Worm (Caenorhabditis elegans) whole organism, early embryonic: Measurements from ENCODE around the gene acr-12.

ENCODE experiments used
- B0310.2 ChIP-seq: sonication (generic microtip); optimal IDR thresholded peaks from 2 replicates; lab custom pipeline; 2016; ENCODE audit warnings: mild to moderate bottlenecking, missing genetic modification characterization, missing compliant biosample characterization
- F13C5.2 ChIP-seq: sonication (generic microtip); optimal IDR thresholded peaks from 2 replicates; lab custom pipeline; 2017; ENCODE audit warnings: mild to moderate bottlenecking, missing genetic modification characterization, inconsistent platforms, missing compliant biosample characterization
- aly-1 ChIP-seq: sonication (generic microtip); optimal IDR thresholded peaks from 2 replicates; lab custom pipeline; 2016; ENCODE audit warnings: missing genetic modification characterization, missing compliant biosample characterization
- ama-1 ChIP-seq: fragments of 150-350 bp; optimal IDR thresholded peaks from 2 replicates; lab custom pipeline; 2014
- ceh-13 ChIP-seq: fragments of 200-800 bp; sonication (Bioruptor generic); optimal IDR thresholded peaks from 2 replicates; lab custom pipeline; 2018; ENCODE audit warnings: mild to moderate bottlenecking, missing genetic modification characterization, missing compliant biosample characterization
- ceh-36 ChIP-seq: sonication (generic microtip); optimal IDR thresholded peaks from 2 replicates; lab custom pipeline; 2016; ENCODE audit warnings: missing genetic modification characterization, inconsistent platforms, missing compliant biosample characterization
- ets-7 ChIP-seq: sonication (generic microtip); optimal IDR thresholded peaks from 2 replicates; lab custom pipeline; 2016; ENCODE audit warnings: missing genotype, missing genetic modification characterization, missing compliant biosample characterization
- flt-1 ChIP-seq: fragments of 200-800 bp; sonication (Bioruptor generic); IDR thresholded peaks from 2 replicates; pipeline ENCODE4 v1.3.6; 2022; ENCODE audit warnings: missing genetic modification characterization, missing compliant biosample characterization
- hmbx-1 ChIP-seq: sonication (generic microtip); optimal IDR thresholded peaks from 2 replicates; lab custom pipeline; 2016; ENCODE audit warnings: mild to moderate bottlenecking, missing genetic modification characterization, missing compliant biosample characterization
- hmg-4 ChIP-seq: fragments of 200-800 bp; sonication (Bioruptor generic); optimal IDR thresholded peaks from 2 replicates; lab custom pipeline; 2018; ENCODE audit warnings: mild to moderate bottlenecking, missing genetic modification characterization, missing compliant biosample characterization
- hnd-1 ChIP-seq: sonication (generic microtip); optimal IDR thresholded peaks from 2 replicates; lab custom pipeline; 2016; ENCODE audit warnings: missing genetic modification characterization, missing compliant biosample characterization
- pes-1 ChIP-seq: fragments of 200-800 bp; sonication (Bioruptor generic); IDR thresholded peaks from 2 replicates; pipeline ENCODE4 v1.3.6; 2022; ENCODE audit warnings: missing genetic modification reagents, missing genetic modification characterization, missing compliant biosample characterization
- scrt-1 ChIP-seq: fragments of 200-800 bp; sonication (Bioruptor generic); IDR thresholded peaks from 2 replicates; pipeline ENCODE4 v1.3.6; 2022; ENCODE audit warnings: missing genetic modification characterization, missing compliant biosample characterization
- sea-1 ChIP-seq: fragments of 200-800 bp; sonication (Bioruptor generic); conservative IDR thresholded peaks from 2 replicates; pipeline ENCODE4 v1.3.6; 2022; ENCODE audit warnings: missing genetic modification characterization, missing compliant biosample characterization
- tbx-11 ChIP-seq: fragments of 200-800 bp; sonication (Bioruptor generic); IDR thresholded peaks from 2 replicates; pipeline ENCODE4 v1.3.6; 2022; ENCODE audit warnings: missing genetic modification characterization, missing compliant biosample characterization
- tbx-37 ChIP-seq: fragments of 200-800 bp; sonication (Bioruptor generic); conservative IDR thresholded peaks from 2 replicates; pipeline ENCODE4 v1.3.6; 2022; ENCODE audit warnings: missing genetic modification reagents, missing genetic modification characterization, missing compliant biosample characterization
- tra-4 ChIP-seq: sonication (generic microtip); optimal IDR thresholded peaks from 2 replicates; lab custom pipeline; 2017; ENCODE audit warnings: missing genetic modification characterization, missing compliant biosample characterization

The acr-12 gene

DNA sequence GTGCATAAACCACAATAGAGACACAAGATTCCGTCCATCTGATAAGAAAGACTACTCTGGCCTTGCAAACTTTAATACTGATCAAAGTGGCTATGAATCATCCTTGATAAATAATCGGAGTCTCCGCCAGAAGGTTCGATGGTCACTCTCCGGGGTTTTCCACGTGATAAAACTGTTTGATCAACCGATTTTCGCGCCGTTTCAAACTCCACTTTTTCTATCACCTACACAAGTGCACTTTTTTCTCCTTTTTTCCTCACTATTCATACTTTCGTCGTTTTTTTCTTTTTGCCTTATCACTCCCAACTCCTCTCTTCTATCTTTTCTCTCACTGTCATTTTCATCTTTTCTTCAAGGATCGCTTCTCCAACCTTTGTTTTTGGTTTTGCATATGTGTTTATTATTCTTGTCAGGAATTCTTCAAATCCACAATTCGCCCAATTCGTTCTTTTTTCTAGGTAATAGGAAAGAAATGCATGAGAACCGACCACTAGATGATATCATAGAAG is 4.0 kb upstream of the acr-12 start, which contains the start of gene F18H3.4:
Gene F18H3.4, plus strand, starts transcription at position 459 of the 509 bp plus-strand sequence.
- no peak for TF ChIP-seq B0310.2 (tag; lab: Kevin White, UChicago)
- TF ChIP-seq ama-1 (lab: Kevin White, UChicago), result no peak
- no peak for TF ChIP-seq tbx-11 (GFP tag; lab: Robert Waterston, UW)
- TF ChIP-seq pes-1 (GFP tag; lab: Robert Waterston, UW), result no peak
- TF ChIP-seq flt-1 (GFP tag; lab: Robert Waterston, UW), result no peak
- no peak for TF ChIP-seq sea-1 (GFP tag; lab: Robert Waterston, UW)
- TF ChIP-seq scrt-1, result no peak
- TF ChIP-seq tbx-37 (GFP tag; lab: Robert Waterston, UW), result no peak
- no peak for TF ChIP-seq hnd-1 (tag; lab: Kevin White, UChicago)
- TF ChIP-seq hmg-4, result no peak
- TF ChIP-seq F13C5.2 (tag; lab: Kevin White, UChicago), result no peak
- TF ChIP-seq ets-7 (tag; lab: Kevin White, UChicago), result no peak
- TF ChIP-seq ceh-13 (GFP tag; lab: Kevin White, UChicago), result no peak

DNA sequence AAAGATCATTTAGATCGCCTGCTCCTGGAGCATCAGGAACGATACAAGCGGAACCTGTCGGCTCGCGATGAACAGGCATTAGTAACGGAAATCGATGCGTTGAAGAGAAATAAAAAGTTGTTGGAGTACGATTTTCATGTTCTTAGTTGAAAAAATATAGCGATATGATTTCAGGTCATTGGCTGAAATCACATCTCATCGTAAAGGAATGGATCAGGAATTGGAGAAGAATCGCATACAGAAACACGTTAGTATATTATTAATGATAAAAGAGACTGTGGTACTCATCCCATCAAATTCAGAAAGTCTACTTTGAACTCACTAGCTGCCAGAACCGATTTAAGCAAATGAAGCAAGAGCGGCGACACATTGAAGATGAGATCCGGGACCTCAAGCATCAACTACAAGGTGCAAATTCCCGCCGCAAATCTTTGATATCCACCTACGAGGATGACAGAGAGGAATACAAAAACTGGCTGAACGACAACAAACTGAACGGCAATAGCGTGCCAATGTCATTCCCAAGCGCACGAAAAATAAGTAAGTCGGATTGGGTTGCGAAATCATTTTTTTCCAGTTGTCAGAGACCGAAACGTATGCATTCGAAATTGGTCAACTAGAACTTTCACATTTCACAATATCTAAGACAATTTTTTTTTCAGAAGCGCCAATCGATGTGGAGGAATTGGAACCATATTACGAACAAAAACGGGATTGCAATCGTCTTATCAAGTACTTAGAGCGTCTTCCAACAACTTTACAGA is 2.5 kb upstream of the acr-12 start:
- no peak for TF ChIP-seq hnd-1 (tag; lab: Kevin White, UChicago)
- TF ChIP-seq ama-1 (lab: Kevin White, UChicago), result no peak
- no peak for TF ChIP-seq B0310.2 (tag; lab: Kevin White, UChicago)
- TF ChIP-seq scrt-1, result no peak
- TF ChIP-seq sea-1 (GFP tag; lab: Robert Waterston, UW), result no peak
- no peak for TF ChIP-seq aly-1
- no peak for TF ChIP-seq tbx-37 (GFP tag; lab: Robert Waterston, UW)
- no peak for TF ChIP-seq pes-1 (GFP tag; lab: Robert Waterston, UW)
- TF ChIP-seq tra-4 (tag; lab: Kevin White, UChicago), result no peak
- TF ChIP-seq flt-1 (GFP tag; lab: Robert Waterston, UW), result no peak

ce11 chrX:13536759-13537158 is 4.1 kb downstream of the acr-12 start, which contains the start of gene R01E6.5:
Gene R01E6.5 (plus strand): TSS chrX:13537059.
- TF ChIP-seq tbx-11 (GFP tag; lab: Robert Waterston, UW) (no peak), B0310.2 (tag; lab: Kevin White, UChicago) (no peak), hnd-1 (tag; lab: Kevin White, UChicago) (no peak), sea-1 (GFP tag; lab: Robert Waterston, UW) (no peak)

DNA sequence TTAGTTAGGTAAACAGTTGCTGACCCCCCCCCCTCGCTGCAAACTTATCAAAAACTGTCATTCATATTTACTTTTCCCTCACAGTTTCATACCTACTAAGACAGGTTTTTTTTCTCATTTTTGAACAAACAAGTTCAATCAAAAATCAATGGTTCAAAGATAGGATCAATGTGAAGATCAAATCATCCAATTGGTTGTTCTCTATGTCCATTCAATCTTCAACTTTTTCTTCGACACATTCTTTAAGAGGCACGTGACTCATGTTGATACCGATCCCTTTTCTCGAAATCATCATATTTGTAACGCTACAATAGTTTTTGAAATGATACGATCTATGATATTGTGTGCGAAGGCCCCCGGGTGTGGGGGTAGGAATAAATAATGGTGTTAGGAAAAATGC is 7.0 kb downstream of the acr-12 start:
- TF ChIP-seq ceh-36 (no peak), hnd-1 (tag; lab: Kevin White, UChicago) (no peak), hmbx-1 (no peak), ama-1 (lab: Kevin White, UChicago) (no peak), pes-1 (GFP tag; lab: Robert Waterston, UW) (no peak), tbx-11 (GFP tag; lab: Robert Waterston, UW) (no peak), F13C5.2 (tag; lab: Kevin White, UChicago) (no peak), aly-1 (no peak), tra-4 (tag; lab: Kevin White, UChicago) (no peak)

- TF ChIP-seq ama-1 (lab: Kevin White, UChicago) (no peak), aly-1 (no peak), tbx-37 (GFP tag; lab: Robert Waterston, UW) (no peak), sea-1 (GFP tag; lab: Robert Waterston, UW) (no peak), ets-7 (tag; lab: Kevin White, UChicago) (no peak)
Observed at ce11 chrX:13541335-13541734, 8.7 kb downstream of the acr-12 start.

DNA sequence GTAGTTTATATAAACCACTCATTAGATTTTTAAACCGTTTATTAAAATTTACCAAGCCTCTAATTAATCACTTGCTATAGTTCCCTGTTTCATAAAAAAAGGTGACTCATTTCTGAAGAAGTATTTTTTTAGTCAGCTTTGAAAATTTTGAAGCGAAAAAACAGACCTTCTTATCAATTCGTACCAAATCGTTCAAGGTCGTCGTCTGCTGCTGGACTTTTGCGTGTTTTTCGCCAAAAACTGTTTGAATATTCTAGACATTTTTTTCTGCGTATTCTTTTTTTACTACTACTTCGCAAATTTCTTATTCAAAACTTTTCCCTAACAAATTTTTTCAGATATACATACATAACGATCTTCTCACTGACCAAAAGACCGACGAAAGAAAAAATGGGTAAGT is 9.6 kb downstream of the acr-12 start, which contains the start of gene cah-4:
Gene cah-4, plus strand, starts transcription at position 339 of the 400 bp plus-strand sequence.
- TF ChIP-seq ceh-36, result no peak
- no peak for TF ChIP-seq scrt-1
- TF ChIP-seq tbx-11 (GFP tag; lab: Robert Waterston, UW), result no peak
- TF ChIP-seq F13C5.2 (tag; lab: Kevin White, UChicago), result no peak
- no peak for TF ChIP-seq tbx-37 (GFP tag; lab: Robert Waterston, UW)
- no peak for TF ChIP-seq ceh-13 (GFP tag; lab: Kevin White, UChicago)
- no peak for TF ChIP-seq tra-4 (tag; lab: Kevin White, UChicago)
- no peak for TF ChIP-seq flt-1 (GFP tag; lab: Robert Waterston, UW)
- TF ChIP-seq sea-1 (GFP tag; lab: Robert Waterston, UW), result no peak
- no peak for TF ChIP-seq hnd-1 (tag; lab: Kevin White, UChicago)
- TF ChIP-seq ama-1 (lab: Kevin White, UChicago), result no peak
- no peak for TF ChIP-seq aly-1
- no peak for TF ChIP-seq pes-1 (GFP tag; lab: Robert Waterston, UW)
- TF ChIP-seq hmbx-1, result no peak
- TF ChIP-seq ets-7 (tag; lab: Kevin White, UChicago), result no peak
- no peak for TF ChIP-seq hmg-4
- TF ChIP-seq B0310.2 (tag; lab: Kevin White, UChicago), result no peak

DNA sequence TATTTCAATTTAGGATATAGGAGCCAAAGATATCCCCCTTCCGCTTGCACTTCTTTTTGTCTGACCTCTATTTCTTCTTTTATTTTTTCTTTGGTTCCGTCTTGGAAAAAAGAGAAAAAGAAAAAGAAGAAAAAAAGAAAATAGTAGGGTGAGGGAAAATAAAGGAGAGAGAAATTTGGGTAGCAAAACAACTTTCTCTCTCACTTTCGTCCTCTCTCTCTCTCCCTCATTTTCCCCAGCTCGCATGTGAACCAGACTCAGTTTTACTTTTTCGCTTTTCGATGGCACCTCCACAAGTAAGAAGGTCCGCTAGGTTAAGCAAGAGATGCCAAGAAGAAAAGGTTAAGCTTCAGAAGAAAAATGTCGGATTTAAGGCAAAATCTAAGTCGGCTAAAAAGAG is 10.1 kb downstream of the acr-12 start:
- TF ChIP-seq tbx-37 (GFP tag; lab: Robert Waterston, UW), result no peak
- no peak for TF ChIP-seq ets-7 (tag; lab: Kevin White, UChicago)
- TF ChIP-seq scrt-1, result no peak
- no peak for TF ChIP-seq hmbx-1
- no peak for TF ChIP-seq tra-4 (tag; lab: Kevin White, UChicago)
- no peak for TF ChIP-seq ama-1 (lab: Kevin White, UChicago)
- TF ChIP-seq flt-1 (GFP tag; lab: Robert Waterston, UW), result no peak
- no peak for TF ChIP-seq hmg-4
- no peak for TF ChIP-seq aly-1
- TF ChIP-seq F13C5.2 (tag; lab: Kevin White, UChicago), result no peak
- TF ChIP-seq B0310.2 (tag; lab: Kevin White, UChicago), result no peak
- TF ChIP-seq pes-1 (GFP tag; lab: Robert Waterston, UW), result no peak
- TF ChIP-seq tbx-11 (GFP tag; lab: Robert Waterston, UW), result no peak
- no peak for TF ChIP-seq sea-1 (GFP tag; lab: Robert Waterston, UW)
- no peak for TF ChIP-seq ceh-36
